Fruit fly (Drosophila melanogaster) whole organism, adult: ENCODE measurements around the gene CG17300.

Experiments used
- CG11617 ChIP-seq: fragments of 200-800 bp; sonication (Bioruptor generic); optimal IDR thresholded peaks from 2 replicates; lab custom pipeline; 2017; ENCODE audit warnings: mild to moderate bottlenecking, missing biosample characterization, missing genetic modification reagents, missing genetic modification characterization
- CG12768 ChIP-seq: fragments of 200-800 bp; sonication (Bioruptor generic); optimal IDR thresholded peaks from 2 replicates; lab custom pipeline; 2017; ENCODE audit warnings: missing biosample characterization, missing genetic modification characterization, mild to moderate bottlenecking, moderate library complexity, missing genetic modification reagents
- CG14711 ChIP-seq: fragments of 200-800 bp; sonication (Bioruptor generic); optimal IDR thresholded peaks from 2 replicates; lab custom pipeline; 2018; ENCODE audit warnings: missing biosample characterization, mild to moderate bottlenecking, missing genetic modification characterization, moderate library complexity
- CG1620 ChIP-seq: fragments of 200-800 bp; sonication (Bioruptor generic); optimal IDR thresholded peaks from 2 replicates; lab custom pipeline; 2016; ENCODE audit warnings: missing biosample characterization, missing genetic modification characterization
- CG33017 ChIP-seq: fragments of 200-800 bp; sonication (Bioruptor generic); optimal IDR thresholded peaks from 2 replicates; lab custom pipeline; 2018; ENCODE audit warnings: missing biosample characterization, mild to moderate bottlenecking, missing genetic modification characterization, moderate library complexity
- CG5204 ChIP-seq: fragments of 200-800 bp; sonication (Bioruptor generic); optimal IDR thresholded peaks from 2 replicates; lab custom pipeline; 2016; ENCODE audit warnings: missing biosample characterization, missing genetic modification characterization
- CG7045 ChIP-seq: fragments of 200-800 bp; sonication (Bioruptor generic); optimal IDR thresholded peaks from 2 replicates; lab custom pipeline; 2017; ENCODE audit warnings: missing biosample characterization, mild to moderate bottlenecking, missing genetic modification characterization
- CG7101 ChIP-seq: fragments of 200-800 bp; sonication (Bioruptor generic); optimal IDR thresholded peaks from 2 replicates; lab custom pipeline; 2018; ENCODE audit warnings: missing biosample characterization, mild to moderate bottlenecking, missing genetic modification characterization, moderate library complexity
- Clk ChIP-seq: fragments of 200-800 bp; sonication (Bioruptor generic); optimal IDR thresholded peaks from 2 replicates; lab custom pipeline; 2017; ENCODE audit warnings: missing biosample characterization, missing genetic modification characterization
- Crg-1 ChIP-seq: fragments of 200-800 bp; sonication (Bioruptor generic); optimal IDR thresholded peaks from 2 replicates; lab custom pipeline; 2016; ENCODE audit warnings: missing biosample characterization, missing genetic modification characterization
- Hr96 ChIP-seq: fragments of 200-800 bp; sonication (Bioruptor generic); optimal IDR thresholded peaks from 2 replicates; lab custom pipeline; 2016; ENCODE audit warnings: missing biosample characterization, missing genetic modification characterization
- Mnt ChIP-seq: fragments of 200-800 bp; sonication (Bioruptor generic); optimal IDR thresholded peaks from 2 replicates; lab custom pipeline; 2016; ENCODE audit warnings: missing biosample characterization, mild to moderate bottlenecking, missing genetic modification characterization
- bab1 ChIP-seq: fragments of 200-800 bp; sonication (Bioruptor generic); optimal IDR thresholded peaks from 3 replicates; lab custom pipeline; 2019; ENCODE audit warnings: missing biosample characterization, mild to moderate bottlenecking, missing genetic modification characterization, moderate library complexity
- cic ChIP-seq: fragments of 200-800 bp; sonication (Bioruptor generic); optimal IDR thresholded peaks from 2 replicates; lab custom pipeline; 2017; ENCODE audit warnings: missing biosample characterization, mild to moderate bottlenecking, missing genetic modification characterization, moderate library complexity
- cnc ChIP-seq, 2 experiments: fragments of >200 bp; optimal IDR thresholded peaks; 2 replicates each; lab custom pipeline; 2017
- kay ChIP-seq: fragments of 200-800 bp; sonication (Bioruptor generic); peaks from one replicate; lab custom pipeline; 2016; ENCODE audit warnings: missing biosample characterization, missing genetic modification characterization, borderline replicate concordance
- ovo ChIP-seq: fragments of 200-800 bp; sonication (Bioruptor generic); optimal IDR thresholded peaks from 2 replicates; lab custom pipeline; 2016; ENCODE audit warnings: missing biosample characterization, missing genetic modification characterization
- pad ChIP-seq: fragments of 200-800 bp; sonication (Bioruptor generic); optimal IDR thresholded peaks from 3 replicates; lab custom pipeline; 2017; ENCODE audit warnings: missing biosample characterization, missing genetic modification characterization, mild to moderate bottlenecking, moderate library complexity, missing genetic modification reagents
- tj ChIP-seq: fragments of 200-800 bp; sonication (Bioruptor generic); optimal IDR thresholded peaks from 3 replicates; lab custom pipeline; 2017; ENCODE audit warnings: missing biosample characterization, mild to moderate bottlenecking, missing genetic modification characterization, moderate library complexity
- toe ChIP-seq: fragments of 200-800 bp; sonication (Bioruptor generic); optimal IDR thresholded peaks from 2 replicates; lab custom pipeline; 2016; ENCODE audit warnings: missing biosample characterization, missing genetic modification characterization

Gene CG17300

dm6 chr3L:13118983-13119382 is 31.9 kb upstream of the CG17300 start:
- TF ChIP-seq CG33017 (tag; lab: Kevin White, UChicago) = no peak
- TF ChIP-seq Mnt (GFP tag; lab: Kevin White, UChicago) = no peak
- no peak for TF ChIP-seq cic
- TF ChIP-seq ovo = no peak
- TF ChIP-seq CG14711 (tag; lab: Kevin White, UChicago) = no peak
- TF ChIP-seq kay = no peak
- TF ChIP-seq CG11617 (GFP tag; lab: Kevin White, UChicago) = no peak
- TF ChIP-seq pad (GFP tag; lab: Kevin White, UChicago) = no peak
- TF ChIP-seq CG5204 (GFP tag; lab: Kevin White, UChicago) = no peak
- no peak for TF ChIP-seq CG7101
- no peak for TF ChIP-seq toe (GFP tag; lab: Kevin White, UChicago)
- no peak for TF ChIP-seq Crg-1 (GFP tag; lab: Kevin White, UChicago)
- no peak for TF ChIP-seq Clk
- no peak for TF ChIP-seq CG7045 (GFP tag; lab: Kevin White, UChicago)
- no peak for TF ChIP-seq bab1 (GFP tag; lab: Kevin White, UChicago)
- TF ChIP-seq CG1620 = no peak
- no peak for TF ChIP-seq cnc (optimal IDR thresholded peaks at IDR 0.05; lab: Kevin White, UChicago)
- TF ChIP-seq Hr96 = no peak
- TF ChIP-seq tj (GFP tag; lab: Kevin White, UChicago) = no peak
- no peak for TF ChIP-seq CG12768 (GFP tag; lab: Kevin White, UChicago)

dm6 chr3L:13115102-13115501 is 28.0 kb upstream of the CG17300 start:
- TF ChIP-seq Mnt (GFP tag; lab: Kevin White, UChicago) (no peak), CG7045 (GFP tag; lab: Kevin White, UChicago) (no peak), CG33017 (tag; lab: Kevin White, UChicago) (no peak), Crg-1 (GFP tag; lab: Kevin White, UChicago) (no peak), CG12768 (GFP tag; lab: Kevin White, UChicago) (no peak), pad (GFP tag; lab: Kevin White, UChicago) (no peak), cic (no peak), CG14711 (tag; lab: Kevin White, UChicago) (no peak)

DNA sequence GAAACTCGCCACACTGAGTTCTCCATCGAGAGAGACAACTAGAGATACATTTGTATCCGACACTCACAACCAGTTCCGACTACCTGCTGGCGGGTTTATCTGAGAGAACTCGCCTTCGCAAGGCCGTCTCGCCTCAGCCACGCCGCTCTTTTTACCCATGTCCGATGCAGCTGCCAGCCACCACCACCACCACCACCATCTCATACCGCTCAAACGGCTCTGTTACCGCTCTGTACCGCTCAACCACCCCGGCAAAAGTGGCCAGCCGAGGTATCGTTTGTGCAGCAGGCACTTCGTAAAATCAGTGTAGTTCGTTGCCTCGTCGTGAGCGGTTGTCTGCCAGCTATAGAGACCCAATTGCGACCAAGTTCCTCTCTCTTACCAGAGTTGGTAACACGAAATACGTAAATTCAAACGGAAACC is 26.9 kb upstream of the CG17300 start, which contains the start of gene trn:
Gene trn (plus strand): TSS at position 302 of the 423 bp plus-strand sequence.
- TF ChIP-seq Hr96 (peak; percentile 32), CG12768 (GFP tag; lab: Kevin White, UChicago) (peak; percentile 82), CG7101 (no peak), CG33017 (tag; lab: Kevin White, UChicago) (peak; percentile 3), tj (GFP tag; lab: Kevin White, UChicago) (peak; percentile 30), ovo (no peak), bab1 (GFP tag; lab: Kevin White, UChicago) (peak; percentile 60)

DNA sequence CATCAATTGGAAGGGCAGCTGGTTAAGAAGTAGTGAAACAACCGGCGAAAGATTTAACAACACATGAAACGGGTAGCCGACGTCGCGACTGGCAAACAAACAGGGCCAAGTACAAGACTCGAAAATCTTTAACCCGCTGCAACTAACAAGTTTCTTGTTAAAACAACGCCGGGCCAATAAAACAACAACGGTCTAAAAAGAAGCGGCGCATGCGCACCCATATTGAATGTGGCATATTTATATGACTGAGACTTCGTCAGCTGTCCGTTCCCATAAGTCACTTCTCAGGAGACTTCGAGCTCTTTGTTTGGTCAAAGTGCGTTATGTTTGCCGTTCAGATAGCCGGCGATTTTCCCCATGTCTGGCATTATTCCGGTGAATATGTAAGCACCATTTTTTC is 24.3 kb upstream of the CG17300 start:
- no peak for TF ChIP-seq Crg-1 (GFP tag; lab: Kevin White, UChicago)
- no peak for TF ChIP-seq CG11617 (GFP tag; lab: Kevin White, UChicago)
- no peak for TF ChIP-seq CG33017 (tag; lab: Kevin White, UChicago)
- no peak for TF ChIP-seq cic
- no peak for TF ChIP-seq Hr96
- no peak for TF ChIP-seq cnc (optimal IDR thresholded peaks at IDR 0.05; lab: Kevin White, UChicago)
- no peak for TF ChIP-seq Mnt (GFP tag; lab: Kevin White, UChicago)
- no peak for TF ChIP-seq CG12768 (GFP tag; lab: Kevin White, UChicago)
- no peak for TF ChIP-seq ovo
- TF ChIP-seq Clk = no peak
- TF ChIP-seq toe (GFP tag; lab: Kevin White, UChicago) = no peak
- TF ChIP-seq CG7045 (GFP tag; lab: Kevin White, UChicago) = no peak

DNA sequence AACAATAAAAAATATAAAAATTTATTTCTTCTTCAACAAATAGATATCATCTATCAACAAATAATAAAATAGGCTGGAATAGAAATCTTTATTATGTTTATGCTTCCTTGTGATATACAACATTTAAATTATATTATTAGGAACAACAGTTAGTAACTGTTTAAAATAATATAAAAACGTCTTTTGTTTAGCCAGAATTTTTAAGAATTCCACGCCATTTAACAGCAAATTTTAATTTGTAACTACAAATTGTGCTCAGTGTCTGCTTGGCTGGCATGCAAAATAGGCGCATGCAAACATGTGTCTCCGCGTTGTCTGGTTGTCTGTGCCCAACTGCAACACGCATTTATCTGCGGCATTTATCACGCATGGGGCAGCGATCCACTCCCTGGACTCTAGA is 22.3 kb upstream of the CG17300 start:
- no peak for TF ChIP-seq toe (GFP tag; lab: Kevin White, UChicago)
- no peak for TF ChIP-seq CG1620
- no peak for TF ChIP-seq CG12768 (GFP tag; lab: Kevin White, UChicago)
- no peak for TF ChIP-seq ovo
- TF ChIP-seq CG14711 (tag; lab: Kevin White, UChicago) = no peak
- no peak for TF ChIP-seq bab1 (GFP tag; lab: Kevin White, UChicago)
- no peak for TF ChIP-seq tj (GFP tag; lab: Kevin White, UChicago)
- no peak for TF ChIP-seq CG5204 (GFP tag; lab: Kevin White, UChicago)
- TF ChIP-seq CG7045 (GFP tag; lab: Kevin White, UChicago) = no peak
- TF ChIP-seq Clk = no peak
- no peak for TF ChIP-seq CG11617 (GFP tag; lab: Kevin White, UChicago)
- no peak for TF ChIP-seq CG7101
- TF ChIP-seq kay = no peak

dm6 chr3L:13108354-13108882 is 21.3 kb upstream of the CG17300 start:
- no peak for TF ChIP-seq toe (GFP tag; lab: Kevin White, UChicago)
- no peak for TF ChIP-seq cnc (optimal IDR thresholded peaks at IDR 0.05; lab: Kevin White, UChicago)
- TF ChIP-seq CG11617 (GFP tag; lab: Kevin White, UChicago) = no peak
- TF ChIP-seq ovo = no peak
- TF ChIP-seq CG7101 = no peak
- no peak for TF ChIP-seq CG7045 (GFP tag; lab: Kevin White, UChicago)
- TF ChIP-seq CG5204 (GFP tag; lab: Kevin White, UChicago) = no peak
- TF ChIP-seq Hr96 = no peak
- TF ChIP-seq CG33017 (tag; lab: Kevin White, UChicago) = no peak
- TF ChIP-seq Crg-1 (GFP tag; lab: Kevin White, UChicago) = no peak
- TF ChIP-seq pad (GFP tag; lab: Kevin White, UChicago) = no peak
- no peak for TF ChIP-seq tj (GFP tag; lab: Kevin White, UChicago)
- TF ChIP-seq kay = no peak
- no peak for TF ChIP-seq Clk
- TF ChIP-seq cic = no peak
- no peak for TF ChIP-seq Mnt (GFP tag; lab: Kevin White, UChicago)
- TF ChIP-seq CG14711 (tag; lab: Kevin White, UChicago) = no peak
